Fruit fly (Drosophila melanogaster) whole organism, pupa: ENCODE results near the gene CG18180.

Source experiments
- CG10348 ChIP-seq: fragments of 200-800 bp; sonication (Bioruptor generic); IDR thresholded peaks from 2 replicates; pipeline ENCODE4 v1.3.6; 2022; ENCODE audit warnings: missing biosample characterization, missing genetic modification characterization
- CG12605 ChIP-seq: fragments of 200-800 bp; sonication (Bioruptor generic); IDR thresholded peaks from 2 replicates; pipeline ENCODE4 v1.3.6; 2022; ENCODE audit warnings: missing biosample characterization, missing genetic modification characterization
- CG14655 ChIP-seq: fragments of 200-800 bp; sonication (Bioruptor generic); optimal IDR thresholded peaks from 3 replicates; lab custom pipeline; 2017; ENCODE audit warnings: mild to moderate bottlenecking, missing biosample characterization, missing genetic modification reagents, missing genetic modification characterization
- CG15710 ChIP-seq: fragments of 200-800 bp; sonication (Bioruptor generic); optimal IDR thresholded peaks from 2 replicates; lab custom pipeline; 2018; ENCODE audit warnings: missing biosample characterization, mild to moderate bottlenecking, missing genetic modification characterization, moderate library complexity
- CG32121 ChIP-seq: fragments of 200-800 bp; sonication (Bioruptor generic); IDR thresholded peaks from 2 replicates; pipeline ENCODE4 v1.3.6; 2022; ENCODE audit warnings: missing biosample characterization, missing genetic modification characterization
- CG34367 ChIP-seq: fragments of 200-800 bp; sonication (Bioruptor generic); optimal IDR thresholded peaks from 2 replicates; lab custom pipeline; 2018; ENCODE audit warnings: missing biosample characterization, mild to moderate bottlenecking, missing genetic modification characterization
- CG4496 ChIP-seq: fragments of 200-800 bp; sonication (Bioruptor generic); IDR thresholded peaks from 3 replicates; pipeline ENCODE4 v1.3.6; 2022; ENCODE audit warnings: missing biosample characterization, missing genetic modification characterization
- CG8159 ChIP-seq: fragments of 200-800 bp; sonication (Bioruptor generic); optimal IDR thresholded peaks from 3 replicates; lab custom pipeline; 2018; ENCODE audit warnings: missing biosample characterization, mild to moderate bottlenecking, missing genetic modification characterization, moderate library complexity
- CG8301 ChIP-seq: fragments of 200-800 bp; sonication (Bioruptor generic); optimal IDR thresholded peaks from 2 replicates; lab custom pipeline; 2018; ENCODE audit warnings: missing biosample characterization, mild to moderate bottlenecking, missing genetic modification characterization
- CG9948 ChIP-seq: fragments of 200-800 bp; sonication (Bioruptor generic); optimal IDR thresholded peaks from 2 replicates; lab custom pipeline; 2018; ENCODE audit warnings: missing biosample characterization, mild to moderate bottlenecking, missing genetic modification characterization, moderate library complexity
- D1 ChIP-seq: fragments of 200-800 bp; sonication (Bioruptor generic); optimal IDR thresholded peaks from 2 replicates; lab custom pipeline; 2018; ENCODE audit warnings: missing biosample characterization, mild to moderate bottlenecking, missing genetic modification characterization, moderate library complexity
- EcR ChIP-seq: fragments of 200-800 bp; sonication (Bioruptor generic); optimal IDR thresholded peaks from 3 replicates; lab custom pipeline; 2019; ENCODE audit warnings: missing biosample characterization, missing genetic modification characterization, mild to moderate bottlenecking, moderate library complexity, missing genetic modification reagents
- Pif1A ChIP-seq: fragments of 200-800 bp; sonication (Bioruptor generic); optimal IDR thresholded peaks from 3 replicates; lab custom pipeline; 2016; ENCODE audit warnings: missing biosample characterization, missing genetic modification characterization
- Pif1B ChIP-seq: fragments of 200-800 bp; sonication (Bioruptor generic); optimal IDR thresholded peaks from 3 replicates; lab custom pipeline; 2016; ENCODE audit warnings: missing biosample characterization, missing genetic modification characterization
- Snoo ChIP-seq: fragments of 200-800 bp; sonication (Bioruptor generic); optimal IDR thresholded peaks from 3 replicates; lab custom pipeline; 2017; ENCODE audit warnings: missing biosample characterization, mild to moderate bottlenecking, missing genetic modification characterization, inconsistent platforms
- fd96Ca ChIP-seq: fragments of 200-800 bp; sonication (Bioruptor generic); IDR thresholded peaks from 3 replicates; pipeline ENCODE4 v1.3.6; 2022; ENCODE audit warnings: missing biosample characterization, missing genetic modification characterization
- gl ChIP-seq: fragments of 200-800 bp; sonication (Bioruptor generic); optimal IDR thresholded peaks from 2 replicates; lab custom pipeline; 2018; ENCODE audit warnings: missing biosample characterization, mild to moderate bottlenecking, missing genetic modification characterization
- rn ChIP-seq: fragments of 200-800 bp; sonication (Bioruptor generic); IDR thresholded peaks from 2 replicates; pipeline ENCODE4 v1.3.6; 2022; ENCODE audit warnings: missing biosample characterization, missing genetic modification characterization

Gene CG18180

DNA sequence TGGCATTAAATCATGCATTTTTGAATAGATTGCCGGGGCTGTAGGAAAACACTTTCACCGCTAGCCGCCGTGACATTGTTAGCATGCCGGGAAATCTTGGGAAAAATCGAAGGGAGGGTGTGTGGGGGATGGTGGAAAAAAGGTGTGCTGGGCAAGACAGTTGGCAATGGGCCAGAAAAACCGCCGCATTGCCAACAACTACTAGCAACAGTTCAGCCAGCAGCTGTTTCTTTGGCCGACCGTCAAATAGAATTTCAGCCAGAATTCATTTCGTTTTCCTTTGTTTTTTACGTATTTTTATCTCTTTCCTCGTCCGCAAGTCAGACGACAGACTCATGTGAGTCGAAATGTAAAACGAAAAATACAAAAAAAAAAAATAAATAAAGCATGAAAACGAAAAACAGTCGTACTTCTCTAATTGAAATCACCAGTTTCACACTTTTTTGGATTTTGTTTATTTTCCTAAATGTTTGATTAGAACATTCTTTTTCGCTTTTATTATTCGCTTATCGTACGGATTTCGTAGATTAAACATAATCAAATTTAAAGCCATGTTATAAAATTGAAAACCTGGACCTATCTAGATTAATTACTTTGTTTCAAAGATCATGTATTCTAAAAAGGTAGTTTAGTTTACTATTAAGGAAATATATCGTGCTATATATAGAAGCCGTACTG, 50.1 kb downstream of the CG18180 start:
- TF ChIP-seq CG15710 (tag; lab: Kevin White, UChicago) (no peak), CG8301 (tag; lab: Kevin White, UChicago) (peak; percentile 19), CG4496 (GFP tag; lab: Robert Waterston, UW) (peak; percentile 37; the same call in 1 of the 3 replicates), CG12605 (0 out of 2 replicates have a peak, but pooled peaks have one; percentile 22), Snoo (tag; lab: Kevin White, UChicago) (peak; percentile 9), CG9948 (no peak), CG32121 (GFP tag; lab: Robert Waterston, UW) (peak; percentile 91), CG14655 (GFP tag; lab: Kevin White, UChicago) (peak; percentile 26)

DNA sequence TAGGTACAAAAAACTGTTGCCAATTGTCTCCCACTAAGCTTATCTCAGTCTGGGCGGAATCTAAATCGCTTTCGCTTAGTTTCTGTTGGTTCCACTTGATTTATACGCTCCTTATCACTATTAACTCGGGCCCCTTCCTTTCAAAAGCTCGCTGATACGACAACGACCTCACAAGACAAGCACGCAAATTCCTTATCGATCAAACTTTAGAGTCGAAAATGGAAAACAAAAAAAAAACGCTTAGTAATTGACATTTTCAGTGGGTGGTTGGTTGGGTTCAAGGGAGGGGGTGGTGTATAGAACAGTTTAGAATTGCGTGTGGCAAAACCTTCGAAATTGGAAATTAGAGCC, 50.6 kb downstream of the CG18180 start:
- TF ChIP-seq Pif1A (GFP tag; lab: Kevin White, UChicago) (no peak), CG14655 (GFP tag; lab: Kevin White, UChicago) (no peak), D1 (tag; lab: Kevin White, UChicago) (no peak), CG10348 (GFP tag; lab: Robert Waterston, UW) (no peak), CG12605 (no peak), EcR (no peak), rn (no peak), CG4496 (GFP tag; lab: Robert Waterston, UW) (no peak), CG32121 (GFP tag; lab: Robert Waterston, UW) (no peak), CG8159 (tag; lab: Kevin White, UChicago) (no peak), Pif1B (GFP tag; lab: Kevin White, UChicago) (no peak), CG9948 (no peak), CG8301 (tag; lab: Kevin White, UChicago) (no peak), Snoo (tag; lab: Kevin White, UChicago) (no peak), CG15710 (tag; lab: Kevin White, UChicago) (no peak), gl (no peak), fd96Ca (no peak), CG34367 (tag; lab: Kevin White, UChicago) (no peak)
